Worm (Caenorhabditis elegans): ENCODE results near the gene Y73C8C.10.
A peak's percentile ranks its signal among the peaks of the same experiment; 100 is the strongest.

Y73C8C.10 gene

ce11 chrV:3121743-3122142, 5.8 kb downstream of the Y73C8C.10 start, which contains the start of gene srt-56:
Gene srt-56, minus strand, starts transcription at chrV:3121843.
- TF ChIP-seq ceh-24 (tag; optimal IDR thresholded peaks at IDR 0.05) (no peak), pha-4 (tag; optimal IDR thresholded peaks at IDR 0.05) (no peak), sox-2 (GFP tag; IDR thresholded peaks at IDR 0.05) (no peak), ceh-30 (tag; optimal IDR thresholded peaks at IDR 0.05) (no peak), lim-6 (tag; optimal IDR thresholded peaks at IDR 0.05) (no peak), ztf-16 (tag; optimal IDR thresholded peaks at IDR 0.05) (no peak), ceh-6 (GFP tag; optimal IDR thresholded peaks at IDR 0.05) (no peak), nhr-232 (tag; optimal IDR thresholded peaks at IDR 0.05) (no peak), syd-9 (tag; optimal IDR thresholded peaks at IDR 0.05) (no peak), unc-42 (tag; optimal IDR thresholded peaks at IDR 0.05) (no peak), ceh-48 (tag; optimal IDR thresholded peaks at IDR 0.05) (no peak), hlh-6 (tag; optimal IDR thresholded peaks at IDR 0.05) (no peak), elt-2 (tag; optimal IDR thresholded peaks at IDR 0.05) (no peak), C08G9.2 (tag; optimal IDR thresholded peaks at IDR 0.05) (no peak), ceh-2 (tag; optimal IDR thresholded peaks at IDR 0.05) (no peak), dmd-4 (tag; optimal IDR thresholded peaks at IDR 0.05; ENCODE audit: borderline replicate concordance) (no peak), tbx-2 (tag; optimal IDR thresholded peaks at IDR 0.05) (no peak), odd-2 (tag; optimal IDR thresholded peaks at IDR 0.05) (no peak), ceh-22 (tag; optimal IDR thresholded peaks at IDR 0.05) (no peak)

ce11 chrV:3119185-3119584, 8.4 kb downstream of the Y73C8C.10 start:
- no peak for TF ChIP-seq mec-3 (tag; optimal IDR thresholded peaks at IDR 0.05; ENCODE audit: borderline replicate concordance)
- no peak for TF ChIP-seq ceh-19 (GFP tag; optimal IDR thresholded peaks at IDR 0.05)
- no peak for TF ChIP-seq unc-42 (tag; optimal IDR thresholded peaks at IDR 0.05)
- TF ChIP-seq gmeb-2 (tag; optimal IDR thresholded peaks at IDR 0.05), result no peak
- no peak for TF ChIP-seq lim-6 (tag; optimal IDR thresholded peaks at IDR 0.05)
- no peak for TF ChIP-seq zip-5 (tag; optimal IDR thresholded peaks at IDR 0.05)
- no peak for TF ChIP-seq ahr-1 (tag; optimal IDR thresholded peaks at IDR 0.05)
- TF ChIP-seq hlh-13 (GFP tag; optimal IDR thresholded peaks at IDR 0.05), result no peak
- TF ChIP-seq K09A11.1 (tag; optimal IDR thresholded peaks at IDR 0.05; ENCODE audit: insufficient read depth), result no peak
- no peak for TF ChIP-seq fkh-6 (tag; optimal IDR thresholded peaks at IDR 0.05)

- TF ChIP-seq odd-2 (tag; optimal IDR thresholded peaks at IDR 0.05) (no peak), hlh-15 (tag; optimal IDR thresholded peaks at IDR 0.05) (no peak), elt-2 (tag; optimal IDR thresholded peaks at IDR 0.05) (peak; percentile 1)
These were observed 9.4 kb downstream of the Y73C8C.10 start, which contains the start of gene clec-210 for ce11 chrV:3118167-3118566. Gene clec-210, plus strand, starts transcription at chrV:3118377.

- TF ChIP-seq nhr-232 (tag; optimal IDR thresholded peaks at IDR 0.05), result no peak
- TF ChIP-seq K09A11.1 (tag; optimal IDR thresholded peaks at IDR 0.05; ENCODE audit: insufficient read depth), result no peak
- TF ChIP-seq ama-1 (optimal IDR thresholded peaks at IDR 0.05), result no peak
- no peak for TF ChIP-seq ceh-22 (tag; optimal IDR thresholded peaks at IDR 0.05)
- TF ChIP-seq sdc-2 (tag; optimal IDR thresholded peaks at IDR 0.05), result no peak
- TF ChIP-seq hlh-13 (GFP tag; optimal IDR thresholded peaks at IDR 0.05), result no peak
- TF ChIP-seq nhr-11 (tag; optimal IDR thresholded peaks at IDR 0.05), result no peak
- TF ChIP-seq T23F11.4 (GFP tag; optimal IDR thresholded peaks at IDR 0.05), result no peak
- no peak for TF ChIP-seq zip-5 (tag; optimal IDR thresholded peaks at IDR 0.05)
- TF ChIP-seq ceh-2 (tag; optimal IDR thresholded peaks at IDR 0.05), result no peak
- no peak for TF ChIP-seq K02D7.2 (tag; optimal IDR thresholded peaks at IDR 0.05)
- TF ChIP-seq fax-1 (tag; optimal IDR thresholded peaks at IDR 0.05), result no peak
- TF ChIP-seq ceh-18 (tag; optimal IDR thresholded peaks at IDR 0.05), result no peak
- TF ChIP-seq elt-4 (tag; optimal IDR thresholded peaks at IDR 0.05), result no peak
These were observed 12.6 kb downstream of the Y73C8C.10 start, which contains the start of gene Y73C8C.3 for ce11 chrV:3114973-3115372. Gene Y73C8C.3, plus strand, starts transcription at chrV:3115273.

- TF ChIP-seq tbx-2 (tag; optimal IDR thresholded peaks at IDR 0.05), result no peak
These were observed 13.8 kb downstream of the Y73C8C.10 start, which contains the start of gene Y73C8C.8 for ce11 chrV:3113751-3114150. Gene Y73C8C.8, minus strand, starts transcription at chrV:3113851.
